Worm (Caenorhabditis elegans) whole organism, L4 larva: ENCODE results near the gene ZK856.4.
A peak's percentile ranks its signal among the peaks of the same experiment; 100 is the strongest.

Experiments
- F26F4.8 ChIP-seq: fragments of 200-800 bp; sonication (Bioruptor generic); conservative IDR thresholded peaks from 2 replicates; pipeline ENCODE4 v1.3.6; 2022; ENCODE audit warnings: missing genetic modification characterization, missing compliant biosample characterization
- T20F7.1 ChIP-seq: fragments of 200-800 bp; sonication (Bioruptor generic); optimal IDR thresholded peaks from 2 replicates; lab custom pipeline; 2018; ENCODE audit warnings: mild to moderate bottlenecking, missing genetic modification characterization, missing compliant biosample characterization
- Y5F2A.4 ChIP-seq: fragments of 200-800 bp; sonication (Bioruptor generic); optimal IDR thresholded peaks from 2 replicates; lab custom pipeline; 2018; ENCODE audit warnings: mild to moderate bottlenecking, missing genetic modification characterization, missing compliant biosample characterization
- ZK337.2 ChIP-seq: fragments of 200-800 bp; sonication (Bioruptor generic); IDR thresholded peaks from 2 replicates; pipeline ENCODE4 v1.3.6; 2022; ENCODE audit warnings: missing genetic modification reagents, missing genetic modification characterization, missing compliant biosample characterization
- aha-1 ChIP-seq: fragments of 150-350 bp; peaks from one replicate; lab custom pipeline; 2014; ENCODE audit warnings: missing biosample characterization, missing genetic modification characterization
- aly-2 ChIP-seq: sonication (generic microtip); optimal IDR thresholded peaks from 2 replicates; lab custom pipeline; 2018; ENCODE audit warnings: missing biosample characterization, missing genetic modification characterization
- arid-1 ChIP-seq: fragments of 200-800 bp; sonication (Bioruptor generic); conservative IDR thresholded peaks from 2 replicates; pipeline ENCODE4 v1.3.6; 2022; ENCODE audit warnings: missing genetic modification reagents, missing genetic modification characterization, missing compliant biosample characterization
- attf-4 ChIP-seq: sonication (generic microtip); optimal IDR thresholded peaks from 3 replicates; lab custom pipeline; 2017; ENCODE audit warnings: missing biosample characterization, missing genetic modification characterization
- ceh-28 ChIP-seq: fragments of 150-350 bp; optimal IDR thresholded peaks from 2 replicates; lab custom pipeline; 2014; ENCODE audit warnings: missing biosample characterization, missing genetic modification reagents, missing genetic modification characterization
- ceh-32 ChIP-seq: sonication (generic microtip); optimal IDR thresholded peaks from 2 replicates; lab custom pipeline; 2016; ENCODE audit warnings: mild to moderate bottlenecking, missing genetic modification characterization, missing compliant biosample characterization; ENCODE audit not compliant: poor library complexity
- ceh-44 ChIP-seq: fragments of 200-800 bp; sonication (Bioruptor generic); IDR thresholded peaks from 2 replicates; pipeline ENCODE4 v1.3.6; 2022; ENCODE audit warnings: missing genetic modification reagents, missing genetic modification characterization, missing compliant biosample characterization
- ceh-62 ChIP-seq: sonication (generic microtip); optimal IDR thresholded peaks from 2 replicates; lab custom pipeline; 2017; ENCODE audit warnings: missing biosample characterization, missing genetic modification characterization
- ctbp-1 ChIP-seq: fragments of 200-800 bp; sonication (Bioruptor generic); IDR thresholded peaks from 2 replicates; pipeline ENCODE4 v1.3.6; 2022; ENCODE audit warnings: missing genetic modification reagents, missing genetic modification characterization, missing compliant biosample characterization
- daf-12 ChIP-seq: fragments of 150-350 bp; optimal IDR thresholded peaks from 2 replicates; lab custom pipeline; 2014; ENCODE audit warnings: missing biosample characterization, missing genetic modification reagents, missing genetic modification characterization
- daf-16 ChIP-seq, 3 experiments: sonication (generic microtip); optimal IDR thresholded peaks; 2 replicates each; lab custom pipeline; 2016 to 2017; ENCODE audit warnings: missing genetic modification characterization in 3 of 3, missing genetic modification reagents in 3 of 3, mild to moderate bottlenecking in 2 of 3, missing compliant biosample characterization in 2 of 3, missing biosample characterization in 1 of 3, moderate library complexity in 1 of 3
- daf-8 ChIP-seq: fragments of 200-800 bp; sonication (Bioruptor generic); IDR thresholded peaks from 2 replicates; pipeline ENCODE4 v1.3.6; 2022; ENCODE audit warnings: missing genetic modification characterization, missing compliant biosample characterization
- dmd-8 ChIP-seq: fragments of 200-800 bp; sonication (Bioruptor generic); IDR thresholded peaks from 2 replicates; pipeline ENCODE4 v1.3.6; 2022; ENCODE audit warnings: missing genetic modification characterization, missing compliant biosample characterization
- dmd-9 ChIP-seq: fragments of 200-800 bp; sonication (Bioruptor generic); IDR thresholded peaks from 2 replicates; pipeline ENCODE4 v1.3.6; 2022; ENCODE audit warnings: missing genetic modification reagents, missing genetic modification characterization, missing compliant biosample characterization
- dpl-1 ChIP-seq: fragments of 150-350 bp; optimal IDR thresholded peaks from 2 replicates; lab custom pipeline; 2014; ENCODE audit warnings: missing biosample characterization, missing genetic modification reagents, missing genetic modification characterization
- dve-1 ChIP-seq: sonication (generic microtip); optimal IDR thresholded peaks from 2 replicates; lab custom pipeline; 2017; ENCODE audit warnings: antibody characterized with exemption, mild to moderate bottlenecking, missing genetic modification characterization, missing compliant biosample characterization; ENCODE audit not compliant: insufficient read depth
- fkh-10 ChIP-seq: fragments of 150-350 bp; optimal IDR thresholded peaks from 2 replicates; lab custom pipeline; 2014; ENCODE audit warnings: missing biosample characterization, missing genetic modification reagents, missing genetic modification characterization
- fos-1 ChIP-seq: fragments of 150-350 bp; optimal IDR thresholded peaks from 2 replicates; lab custom pipeline; 2014; ENCODE audit warnings: missing biosample characterization, missing genetic modification characterization
- hlh-11 ChIP-seq: fragments of 200-800 bp; sonication (Bioruptor generic); optimal IDR thresholded peaks from 2 replicates; lab custom pipeline; 2018; ENCODE audit warnings: mild to moderate bottlenecking, missing genetic modification characterization, missing compliant biosample characterization
- hmg-1.1 ChIP-seq: fragments of 200-800 bp; sonication (Bioruptor generic); IDR thresholded peaks from 2 replicates; pipeline ENCODE4 v1.3.6; 2022; ENCODE audit warnings: missing genetic modification reagents, missing genetic modification characterization, missing compliant biosample characterization
- lim-7 ChIP-seq: fragments of 200-800 bp; sonication (Bioruptor generic); IDR thresholded peaks from 2 replicates; pipeline ENCODE4 v1.3.6; 2022; ENCODE audit warnings: missing genetic modification characterization, missing compliant biosample characterization
- lsy-2 ChIP-seq, 2 experiments: fragments of 150-350 bp in 1 of 2; sonication (generic microtip) in 1 of 2; optimal IDR thresholded peaks; 2 replicates each; lab custom pipeline; 2014 to 2017; ENCODE audit warnings: missing biosample characterization in 2 of 2, missing genetic modification characterization in 2 of 2
- mdl-1 ChIP-seq, 2 experiments: fragments of 150-350 bp in 1 of 2; sonication (generic microtip) in 1 of 2; optimal IDR thresholded peaks; 2 replicates each; lab custom pipeline; 2014 to 2017; ENCODE audit warnings: missing biosample characterization in 2 of 2, missing genetic modification characterization in 2 of 2
- mep-1 ChIP-seq: fragments of 150-350 bp; sonication (generic microtip); optimal IDR thresholded peaks from 3 replicates; lab custom pipeline; 2014; ENCODE audit warnings: missing biosample characterization, missing genetic modification characterization
- mes-2 ChIP-seq: sonication (generic microtip); optimal IDR thresholded peaks from 2 replicates; lab custom pipeline; 2016; ENCODE audit warnings: missing genotype, mild to moderate bottlenecking, missing genetic modification characterization, missing compliant biosample characterization; ENCODE audit not compliant: poor library complexity, severe bottlenecking
- mxl-2 ChIP-seq: fragments of 200-800 bp; sonication (Bioruptor generic); conservative IDR thresholded peaks from 2 replicates; pipeline ENCODE4 v1.3.6; 2022; ENCODE audit warnings: missing genetic modification reagents, missing genetic modification characterization, missing compliant biosample characterization
- nhr-10 ChIP-seq: fragments of 150-350 bp; optimal IDR thresholded peaks from 2 replicates; lab custom pipeline; 2014; ENCODE audit warnings: missing biosample characterization, missing genetic modification characterization
- nhr-11 ChIP-seq: fragments of 150-350 bp; optimal IDR thresholded peaks from 2 replicates; lab custom pipeline; 2014; ENCODE audit warnings: missing biosample characterization, missing genetic modification characterization
- nhr-237 ChIP-seq: sonication (generic microtip); optimal IDR thresholded peaks from 2 replicates; lab custom pipeline; 2017; ENCODE audit warnings: missing biosample characterization, missing genetic modification characterization
- nhr-25 ChIP-seq: sonication (generic microtip); optimal IDR thresholded peaks from 2 replicates; lab custom pipeline; 2017; ENCODE audit warnings: missing genetic modification characterization, mild to moderate bottlenecking, missing compliant biosample characterization, antibody characterized with exemption, moderate library complexity, borderline replicate concordance; ENCODE audit not compliant: insufficient read depth
- nhr-28 ChIP-seq: fragments of 150-350 bp; optimal IDR thresholded peaks from 2 replicates; lab custom pipeline; 2014; ENCODE audit warnings: missing biosample characterization, missing genetic modification characterization
- nhr-42 ChIP-seq: fragments of 200-800 bp; sonication (Bioruptor generic); IDR thresholded peaks from 2 replicates; pipeline ENCODE4 v1.3.6; 2022; ENCODE audit warnings: missing genetic modification characterization, missing compliant biosample characterization
- nhr-48 ChIP-seq: sonication (generic microtip); optimal IDR thresholded peaks from 2 replicates; lab custom pipeline; 2016; ENCODE audit warnings: mild to moderate bottlenecking, missing genetic modification characterization, missing compliant biosample characterization
- nhr-77 ChIP-seq: fragments of 150-350 bp; optimal IDR thresholded peaks from 2 replicates; lab custom pipeline; 2014; ENCODE audit warnings: missing biosample characterization, missing genetic modification characterization
- pha-4 ChIP-seq, 2 experiments: fragments of 150-350 bp in 1 of 2; fragments of 200-800 bp in 1 of 2; sonication (Bioruptor generic) in 1 of 2; IDR thresholded peaks in 1 of 2; optimal IDR thresholded peaks in 1 of 2; 2 replicates each; pipeline versions ENCODE4 v1.3.6 to Lab custom; 2014 to 2022; ENCODE audit warnings: missing genetic modification characterization in 2 of 2, missing genetic modification reagents in 2 of 2, missing biosample characterization in 1 of 2, missing compliant biosample characterization in 1 of 2
- pqm-1 ChIP-seq: sonication (generic microtip); optimal IDR thresholded peaks from 2 replicates; lab custom pipeline; 2017; ENCODE audit warnings: missing biosample characterization, missing genetic modification characterization
- rbr-2 ChIP-seq: sonication (generic microtip); optimal IDR thresholded peaks from 2 replicates; lab custom pipeline; 2016; ENCODE audit warnings: missing genotype, missing genetic modification characterization, missing compliant biosample characterization
- skn-1 ChIP-seq: fragments of 150-350 bp; optimal IDR thresholded peaks from 2 replicates; lab custom pipeline; 2014; ENCODE audit warnings: missing biosample characterization, missing genetic modification characterization
- snpc-4 ChIP-seq: fragments of 150-350 bp; optimal IDR thresholded peaks from 2 replicates; lab custom pipeline; 2014; ENCODE audit warnings: missing biosample characterization, missing genetic modification characterization
- spr-1 ChIP-seq: sonication (generic microtip); optimal IDR thresholded peaks from 2 replicates; lab custom pipeline; 2016; ENCODE audit warnings: mild to moderate bottlenecking, missing genetic modification characterization, missing compliant biosample characterization
- spr-3 ChIP-seq: fragments of 200-800 bp; sonication (Bioruptor generic); optimal IDR thresholded peaks from 2 replicates; lab custom pipeline; 2018; ENCODE audit warnings: mild to moderate bottlenecking, missing genetic modification characterization, missing compliant biosample characterization
- tag-97 ChIP-seq: fragments of 200-800 bp; sonication (Bioruptor generic); IDR thresholded peaks from 2 replicates; pipeline ENCODE4 v1.3.6; 2022; ENCODE audit warnings: missing genetic modification characterization, missing compliant biosample characterization
- zip-11 ChIP-seq: fragments of 200-800 bp; sonication (Bioruptor generic); IDR thresholded peaks from 2 replicates; pipeline ENCODE4 v1.3.6; 2022; ENCODE audit warnings: missing genetic modification characterization, missing compliant biosample characterization

The ZK856.4 gene

ce11 chrV:10191242-10191641, 8.2 kb downstream of the ZK856.4 start (continued):
- TF ChIP-seq daf-8 (GFP tag; lab: Robert Waterston, UW), result no peak
- peak; percentile 41 for TF ChIP-seq aha-1 (tag; lab: Kevin White, UChicago)
- TF ChIP-seq pqm-1, result peak; percentile 11
- no peak for TF ChIP-seq nhr-25
- no peak for TF ChIP-seq ceh-44 (GFP tag; lab: Robert Waterston, UW)
- no peak for TF ChIP-seq ceh-32
- no peak for TF ChIP-seq nhr-42 (GFP tag; lab: Robert Waterston, UW)
- no peak for TF ChIP-seq hlh-11 (tag; lab: Kevin White, UChicago)
- no peak for TF ChIP-seq F26F4.8 (GFP tag; lab: Robert Waterston, UW)
- TF ChIP-seq ceh-28 (tag; lab: Kevin White, UChicago), result no peak
- no peak for TF ChIP-seq attf-4 (tag; lab: Kevin White, UChicago)
- TF ChIP-seq ZK337.2 (GFP tag; lab: Robert Waterston, UW), result no peak
- TF ChIP-seq dmd-9 (GFP tag; lab: Robert Waterston, UW), result no peak
- no peak for TF ChIP-seq skn-1 (tag; lab: Kevin White, UChicago)
- no peak for TF ChIP-seq mep-1 (tag; lab: Kevin White, UChicago)
- TF ChIP-seq aly-2 (tag; lab: Kevin White, UChicago), result no peak
- TF ChIP-seq rbr-2 (tag; lab: Kevin White, UChicago), result no peak

DNA sequence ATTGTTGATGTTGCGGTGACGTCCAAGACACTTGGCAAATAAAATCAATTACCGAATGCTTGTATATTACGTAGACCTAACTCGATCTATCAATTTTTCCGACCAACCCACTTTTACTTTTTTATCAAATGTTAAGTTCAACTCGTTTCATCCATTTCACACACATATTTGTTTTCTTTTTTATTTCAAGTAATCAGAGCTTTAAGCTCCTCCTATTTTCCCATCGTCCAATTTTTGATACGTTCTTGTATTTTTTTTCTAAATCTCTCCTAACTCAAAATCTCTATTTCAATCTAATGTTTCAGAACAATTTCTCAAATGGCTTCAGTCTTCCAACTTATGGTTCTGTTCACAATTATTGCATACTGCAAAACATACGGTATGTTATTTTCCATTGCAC, 15.3 kb downstream of the ZK856.4 start, which contains the start of gene ZK856.6:
Gene ZK856.6 (plus strand): TSS at position 301 of the 400 bp plus-strand sequence.
- no peak for TF ChIP-seq hmg-1.1 (GFP tag; lab: Robert Waterston, UW)
- TF ChIP-seq dve-1 (tag; lab: Kevin White, UChicago), result no peak
- TF ChIP-seq nhr-25, result no peak
- TF ChIP-seq nhr-10, result no peak
- TF ChIP-seq, all 104 proteins: peak for 0

DNA sequence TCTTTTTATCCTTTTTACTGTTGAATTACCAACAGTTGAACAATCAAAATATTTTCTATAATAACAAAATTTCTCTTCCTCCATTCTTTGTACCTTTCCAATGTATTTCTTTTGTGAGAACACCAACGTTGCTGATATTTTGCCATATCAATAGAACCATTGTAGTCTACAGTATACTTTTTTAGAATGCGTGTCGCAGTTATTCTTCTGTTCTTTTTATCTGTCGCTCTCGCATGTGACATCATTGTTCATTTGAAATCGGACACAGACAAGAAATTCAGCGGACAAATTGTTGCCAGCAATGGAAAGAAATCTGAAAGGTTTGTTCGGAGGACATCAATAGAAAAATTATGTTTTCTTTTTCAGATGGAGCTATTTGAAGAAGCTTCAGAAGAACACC, 18.8 kb downstream of the ZK856.4 start, which contains the start of gene ZK856.7:
Gene ZK856.7 (plus strand): TSS at position 186 of the 400 bp plus-strand sequence.
- no peak for TF ChIP-seq spr-1 (tag; lab: Kevin White, UChicago)
- no peak for TF ChIP-seq spr-3 (GFP tag; lab: Kevin White, UChicago)
- no peak for TF ChIP-seq dmd-8 (GFP tag; lab: Robert Waterston, UW)
- TF ChIP-seq pha-4 (GFP tag; IDR thresholded peaks at IDR 0.05; lab: Robert Waterston, UW), result no peak
- no peak for TF ChIP-seq pha-4 (tag; optimal IDR thresholded peaks at IDR 0.05; lab: Kevin White, UChicago)
- TF ChIP-seq lim-7 (GFP tag; lab: Robert Waterston, UW), result no peak
- TF ChIP-seq dmd-9 (GFP tag; lab: Robert Waterston, UW), result 0 out of 2 replicates have a peak, but pooled peaks have one; percentile 42
- TF ChIP-seq attf-4 (tag; lab: Kevin White, UChicago), result no peak
- TF ChIP-seq snpc-4 (tag; lab: Kevin White, UChicago), result no peak
- TF ChIP-seq fos-1, result no peak
- TF ChIP-seq dve-1 (tag; lab: Kevin White, UChicago), result peak; percentile 51
- TF ChIP-seq mdl-1 (tag; optimal IDR thresholded peaks at IDR 0.05; lab: Kevin White, UChicago), result peak in 1 of 2 experiments; percentile 18
- TF ChIP-seq ceh-62, result no peak
- TF ChIP-seq dpl-1, result no peak
- TF ChIP-seq zip-11 (GFP tag; lab: Robert Waterston, UW), result no peak
- TF ChIP-seq daf-12 (tag; lab: Kevin White, UChicago), result no peak
- TF ChIP-seq arid-1 (GFP tag; lab: Robert Waterston, UW), result no peak
- no peak for TF ChIP-seq Y5F2A.4 (GFP tag; lab: Kevin White, UChicago)
- TF ChIP-seq ctbp-1 (GFP tag; lab: Robert Waterston, UW), result no peak
- TF ChIP-seq aha-1 (tag; lab: Kevin White, UChicago), result peak; percentile 8
- TF ChIP-seq fkh-10 (GFP tag; lab: Kevin White, UChicago), result no peak
- TF ChIP-seq nhr-11 (tag; lab: Kevin White, UChicago), result no peak
- TF ChIP-seq lsy-2 (tag; optimal IDR thresholded peaks at IDR 0.05; lab: Kevin White, UChicago), result peak in 1 of 2 experiments; percentile 46
- no peak for TF ChIP-seq nhr-77 (tag; lab: Kevin White, UChicago)
- no peak for TF ChIP-seq daf-16 (GFP tag; optimal IDR thresholded peaks at IDR 0.05; lab: Kevin White, UChicago)
- no peak for TF ChIP-seq daf-16 (tag; optimal IDR thresholded peaks at IDR 0.05; lab: Kevin White, UChicago)
- peak; percentile 82 for TF ChIP-seq nhr-28 (tag; lab: Kevin White, UChicago)
- TF ChIP-seq nhr-237 (tag; lab: Kevin White, UChicago), result no peak
- no peak for TF ChIP-seq T20F7.1
- TF ChIP-seq pqm-1, result no peak
- no peak for TF ChIP-seq nhr-48 (tag; lab: Kevin White, UChicago)
- TF ChIP-seq ceh-32, result no peak
- TF ChIP-seq ZK337.2 (GFP tag; lab: Robert Waterston, UW), result no peak
- TF ChIP-seq tag-97 (GFP tag; lab: Robert Waterston, UW), result no peak
- no peak for TF ChIP-seq mes-2 (tag; lab: Kevin White, UChicago)
- no peak for TF ChIP-seq mxl-2
